Fruit fly (Drosophila melanogaster) whole organism, embryonic: Measurements from ENCODE around the gene Pex7.

Source experiments
- Atf6 ChIP-seq: fragments of 200-800 bp; sonication (Bioruptor generic); IDR thresholded peaks from 2 replicates; pipeline ENCODE4 v1.3.6; 2022; ENCODE audit warnings: missing biosample characterization, missing genetic modification characterization
- B-H2 ChIP-seq: fragments of 200-800 bp; sonication (Bioruptor generic); optimal IDR thresholded peaks from 2 replicates; lab custom pipeline; 2018; ENCODE audit warnings: missing biosample characterization, mild to moderate bottlenecking, missing genetic modification characterization
- Blimp-1 ChIP-seq: fragments of 200-800 bp; sonication (Bioruptor generic); optimal IDR thresholded peaks from 3 replicates; lab custom pipeline; 2018; ENCODE audit warnings: missing biosample characterization, missing genetic modification characterization, mild to moderate bottlenecking, moderate library complexity, missing genetic modification reagents
- CG10979 ChIP-seq: fragments of 200-800 bp; sonication (Bioruptor generic); optimal IDR thresholded peaks from 2 replicates; lab custom pipeline; 2018; ENCODE audit warnings: missing biosample characterization, mild to moderate bottlenecking, missing genetic modification characterization, moderate library complexity
- CG11093 ChIP-seq: fragments of 200-800 bp; sonication (Bioruptor generic); IDR thresholded peaks from 3 replicates; pipeline ENCODE4 v1.3.6; 2022; ENCODE audit warnings: missing biosample characterization, missing genetic modification characterization
- CG12071 ChIP-seq: fragments of 200-800 bp; sonication (Bioruptor generic); optimal IDR thresholded peaks from 3 replicates; lab custom pipeline; 2018; ENCODE audit warnings: missing biosample characterization, mild to moderate bottlenecking, missing genetic modification characterization
- CG12104 ChIP-seq: fragments of 200-800 bp; sonication (Bioruptor generic); optimal IDR thresholded peaks from 3 replicates; lab custom pipeline; 2016; ENCODE audit warnings: missing biosample characterization, missing genetic modification characterization
- CG13894 ChIP-seq: fragments of 200-800 bp; sonication (Bioruptor generic); optimal IDR thresholded peaks from 3 replicates; lab custom pipeline; 2018; ENCODE audit warnings: missing biosample characterization, mild to moderate bottlenecking, missing genetic modification characterization, moderate library complexity
- CG17328 ChIP-seq: fragments of 200-800 bp; sonication (Bioruptor generic); IDR thresholded peaks from 2 replicates; pipeline ENCODE4 v1.3.6; 2022; ENCODE audit warnings: missing biosample characterization, missing genetic modification characterization
- CG17612 ChIP-seq: fragments of 200-800 bp; sonication (Bioruptor generic); IDR thresholded peaks from 2 replicates; pipeline ENCODE4 v1.3.6; 2022; ENCODE audit warnings: missing biosample characterization, missing genetic modification characterization
- CG31224 ChIP-seq: fragments of 200-800 bp; sonication (Bioruptor generic); IDR thresholded peaks from 2 replicates; pipeline ENCODE4 v1.3.6; 2022; ENCODE audit warnings: missing biosample characterization, missing genetic modification characterization
- CG31441 ChIP-seq: fragments of 200-800 bp; sonication (Bioruptor generic); IDR thresholded peaks from 2 replicates; pipeline ENCODE4 v1.3.6; 2022; ENCODE audit warnings: missing biosample characterization, missing genetic modification characterization
- CG32532 ChIP-seq: fragments of 200-800 bp; sonication (Bioruptor generic); IDR thresholded peaks from 2 replicates; pipeline ENCODE4 v1.3.6; 2022; ENCODE audit warnings: missing biosample characterization, missing genetic modification characterization
- CG3407 ChIP-seq: fragments of 200-800 bp; sonication (Bioruptor generic); optimal IDR thresholded peaks from 2 replicates; lab custom pipeline; 2018; ENCODE audit warnings: missing biosample characterization, mild to moderate bottlenecking, missing genetic modification characterization
- CG34376 ChIP-seq: fragments of 200-800 bp; sonication (Bioruptor generic); optimal IDR thresholded peaks from 2 replicates; lab custom pipeline; 2018; ENCODE audit warnings: missing biosample characterization, mild to moderate bottlenecking, missing genetic modification characterization
- CG3726 ChIP-seq: fragments of 200-800 bp; sonication (Bioruptor generic); IDR thresholded peaks from 3 replicates; pipeline ENCODE4, ENCODE4 v1.3.6; 2022; ENCODE audit warnings: missing biosample characterization, missing genetic modification characterization
- CG7786 ChIP-seq: fragments of 200-800 bp; sonication (Bioruptor generic); optimal IDR thresholded peaks from 2 replicates; lab custom pipeline; 2016; ENCODE audit warnings: missing biosample characterization, missing genetic modification characterization
- CG9817 ChIP-seq: fragments of 200-800 bp; sonication (Bioruptor generic); optimal IDR thresholded peaks from 2 replicates; lab custom pipeline; 2018; ENCODE audit warnings: missing biosample characterization, mild to moderate bottlenecking, missing genetic modification characterization, moderate library complexity
- Deaf1 ChIP-seq: fragments of 200-800 bp; optimal IDR thresholded peaks from 3 replicates; lab custom pipeline; 2019; ENCODE audit warnings: missing biosample characterization, mild to moderate bottlenecking, missing genetic modification characterization, moderate library complexity
- Dek ChIP-seq: fragments of 200-800 bp; sonication (Bioruptor generic); optimal IDR thresholded peaks from 3 replicates; lab custom pipeline; 2019; ENCODE audit warnings: missing biosample characterization, mild to moderate bottlenecking, missing genetic modification characterization, moderate library complexity
- Drgx ChIP-seq: fragments of 200-800 bp; sonication (Bioruptor generic); IDR thresholded peaks from 2 replicates; pipeline ENCODE4 v1.3.6; 2022; ENCODE audit warnings: missing biosample characterization, missing genetic modification characterization
- H2.0 ChIP-seq: fragments of 200-800 bp; sonication (Bioruptor generic); IDR thresholded peaks from 2 replicates; pipeline ENCODE4 v1.3.6; 2022; ENCODE audit warnings: missing biosample characterization, missing genetic modification characterization
- Hey ChIP-seq: fragments of 200-800 bp; sonication (Bioruptor generic); optimal IDR thresholded peaks from 3 replicates; lab custom pipeline; 2018; ENCODE audit warnings: missing biosample characterization, mild to moderate bottlenecking, missing genetic modification characterization
- Hr39 ChIP-seq: fragments of >200 bp; optimal IDR thresholded peaks from 2 replicates; lab custom pipeline; 2017
- MBD-R2 ChIP-seq: fragments of 200-800 bp; sonication (Bioruptor generic); IDR thresholded peaks from 2 replicates; pipeline ENCODE4 v1.3.6; 2022; ENCODE audit warnings: missing biosample characterization, missing genetic modification characterization
- NC2β ChIP-seq: fragments of 200-800 bp; sonication (Bioruptor generic); optimal IDR thresholded peaks from 2 replicates; lab custom pipeline; 2016; ENCODE audit warnings: missing biosample characterization, missing genetic modification characterization
- Neu2 ChIP-seq: fragments of 200-800 bp; sonication (Bioruptor generic); optimal IDR thresholded peaks from 3 replicates; lab custom pipeline; 2016; ENCODE audit warnings: missing biosample characterization, missing genetic modification characterization, borderline replicate concordance
- NfI ChIP-seq: fragments of 200-800 bp; sonication (Bioruptor generic); optimal IDR thresholded peaks from 3 replicates; lab custom pipeline; 2018; ENCODE audit warnings: missing biosample characterization, mild to moderate bottlenecking, missing genetic modification characterization, moderate library complexity
- Optix ChIP-seq: fragments of 200-800 bp; sonication (Bioruptor generic); IDR thresholded peaks from 3 replicates; pipeline ENCODE4 v1.3.6; 2022; ENCODE audit warnings: missing biosample characterization, missing genetic modification characterization
- Ssrp ChIP-seq: fragments of 200-800 bp; sonication (Bioruptor generic); optimal IDR thresholded peaks from 2 replicates; lab custom pipeline; 2018; ENCODE audit warnings: missing biosample characterization, mild to moderate bottlenecking, missing genetic modification characterization, moderate library complexity
- Stat92E ChIP-seq, 3 experiments: fragments of >200 bp in 2 of 3; fragments of 200-800 bp in 1 of 3; sonication (Bioruptor generic) in 1 of 3; optimal IDR thresholded peaks; 2 replicates each; lab custom pipeline; 2017 to 2019; ENCODE audit warnings: missing biosample characterization in 3 of 3, missing genetic modification characterization in 3 of 3, mild to moderate bottlenecking in 1 of 3, moderate library complexity in 1 of 3
- Taf1 ChIP-seq: fragments of 200-800 bp; sonication (Bioruptor generic); IDR thresholded peaks from 2 replicates; pipeline ENCODE4 v1.3.6; 2022; ENCODE audit warnings: missing biosample characterization, missing genetic modification characterization
- ara ChIP-seq: fragments of 200-800 bp; sonication (Bioruptor generic); IDR thresholded peaks from 2 replicates; pipeline ENCODE4 v1.3.6; 2022; ENCODE audit warnings: missing biosample characterization, missing genetic modification characterization
- bab2 ChIP-seq: fragments of 200-800 bp; sonication (Bioruptor generic); optimal IDR thresholded peaks from 2 replicates; lab custom pipeline; 2016; ENCODE audit warnings: missing biosample characterization, missing genetic modification characterization
- bbx ChIP-seq: fragments of 200-800 bp; sonication (Bioruptor generic); IDR thresholded peaks from 2 replicates; pipeline ENCODE4 v1.3.6; 2022; ENCODE audit warnings: missing biosample characterization, missing genetic modification characterization; ENCODE audit not compliant: partially characterized antibody
- cato ChIP-seq: fragments of 200-800 bp; sonication (Bioruptor generic); optimal IDR thresholded peaks from 2 replicates; lab custom pipeline; 2016; ENCODE audit warnings: missing biosample characterization, missing genetic modification characterization, borderline replicate concordance
- corto ChIP-seq: fragments of 200-800 bp; sonication (Bioruptor generic); optimal IDR thresholded peaks from 2 replicates; lab custom pipeline; 2016; ENCODE audit warnings: missing biosample characterization, mild to moderate bottlenecking, missing genetic modification characterization, moderate library complexity
- croc ChIP-seq: fragments of 200-800 bp; sonication (Bioruptor generic); conservative IDR thresholded peaks from 3 replicates; pipeline ENCODE4 v1.3.6; 2022; ENCODE audit warnings: missing biosample characterization, missing genetic modification characterization
- emc ChIP-seq: fragments of 200-800 bp; sonication (Bioruptor generic); optimal IDR thresholded peaks from 2 replicates; lab custom pipeline; 2016; ENCODE audit warnings: missing biosample characterization, missing genetic modification characterization
- fu2 ChIP-seq: fragments of 200-800 bp; sonication (Bioruptor generic); optimal IDR thresholded peaks from 2 replicates; lab custom pipeline; 2016; ENCODE audit warnings: missing biosample characterization, missing genetic modification characterization
- grau ChIP-seq: fragments of 200-800 bp; optimal IDR thresholded peaks from 3 replicates; lab custom pipeline; 2019; ENCODE audit warnings: missing biosample characterization, mild to moderate bottlenecking, missing genetic modification characterization, moderate library complexity
- gsb ChIP-seq: fragments of 200-800 bp; sonication (Bioruptor generic); IDR thresholded peaks from 2 replicates; pipeline ENCODE4 v1.3.6; 2022; ENCODE audit warnings: missing biosample characterization, missing genetic modification characterization
- her ChIP-seq: fragments of 200-800 bp; sonication (Bioruptor generic); optimal IDR thresholded peaks from 2 replicates; lab custom pipeline; 2016; ENCODE audit warnings: missing biosample characterization, missing genetic modification characterization
- inv ChIP-seq: fragments of 200-800 bp; sonication (Bioruptor generic); IDR thresholded peaks from 2 replicates; pipeline ENCODE4 v1.3.6; 2022; ENCODE audit warnings: missing biosample characterization, missing genetic modification characterization; ENCODE audit not compliant: partially characterized antibody
- jigr1 ChIP-seq: fragments of 200-800 bp; sonication (Bioruptor generic); IDR thresholded peaks from 3 replicates; pipeline ENCODE4 v1.3.6; 2022; ENCODE audit warnings: missing biosample characterization, missing genetic modification characterization
- lab ChIP-seq: fragments of 200-800 bp; sonication (Bioruptor generic); optimal IDR thresholded peaks from 3 replicates; lab custom pipeline; 2017; ENCODE audit warnings: missing biosample characterization, missing genetic modification characterization, mild to moderate bottlenecking, moderate library complexity, missing genetic modification reagents
- lmd ChIP-seq: fragments of 200-800 bp; sonication (Bioruptor generic); IDR thresholded peaks from 2 replicates; pipeline ENCODE4 v1.3.6; 2022; ENCODE audit warnings: missing biosample characterization, missing genetic modification characterization
- lola ChIP-seq, 3 experiments: fragments of >200 bp in 2 of 3; fragments of 200-800 bp in 1 of 3; sonication (Bioruptor generic) in 1 of 3; optimal IDR thresholded peaks; 2 replicates each; lab custom pipeline; 2017 to 2019; ENCODE audit warnings: missing biosample characterization in 3 of 3, missing genetic modification characterization in 3 of 3, mild to moderate bottlenecking in 1 of 3, moderate library complexity in 1 of 3

The Pex7 gene

DNA sequence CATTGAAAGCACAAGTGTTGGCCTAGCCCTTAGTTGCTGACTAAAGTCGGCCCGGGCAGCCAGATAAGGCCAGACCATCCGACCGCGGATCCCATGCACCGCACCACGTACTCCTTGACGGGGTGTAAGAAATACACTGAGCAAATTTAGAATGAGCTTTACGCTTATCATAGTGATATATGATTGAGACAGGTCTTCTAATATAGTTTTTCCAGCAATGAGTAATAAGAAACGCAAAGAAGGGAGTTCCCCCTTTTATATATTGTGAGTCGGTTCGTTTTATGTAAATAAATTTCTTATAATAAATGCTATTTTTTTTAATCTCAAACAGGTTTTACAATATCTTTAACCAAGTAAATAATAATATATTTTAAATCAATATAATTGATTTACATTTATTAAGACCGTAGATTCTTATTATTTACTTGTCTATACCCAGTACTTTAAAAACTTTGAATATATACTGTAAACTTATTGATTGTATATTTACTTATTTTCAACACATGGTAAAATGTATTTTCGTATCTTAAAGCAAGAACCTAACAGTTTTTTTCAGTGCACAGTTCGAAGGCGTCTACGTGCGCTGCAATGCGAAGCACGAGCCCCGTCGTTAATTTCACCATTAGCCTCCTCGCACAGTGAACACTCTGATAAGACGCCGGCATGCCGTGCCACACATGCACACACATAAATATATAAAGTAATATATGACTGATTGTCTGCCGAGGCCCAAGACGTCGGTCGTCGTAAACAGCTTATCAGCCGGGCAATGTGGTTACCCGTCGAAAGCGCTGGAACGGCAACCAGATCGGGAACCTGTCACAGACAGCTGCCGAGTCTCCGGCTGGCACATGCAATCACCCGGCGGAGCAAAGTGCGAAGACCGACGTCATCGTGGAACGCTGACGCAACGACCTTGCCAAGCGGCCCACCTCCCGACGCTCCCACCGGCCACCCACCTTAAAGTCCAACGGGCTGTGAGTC, 45.2 kb downstream of the Pex7 start (continued):
- TF ChIP-seq CG17328 (GFP tag; lab: Robert Waterston, UW) (peak; percentile 17; the same call in 1 of the 2 replicates), ara (GFP tag; lab: Robert Waterston, UW) (no peak; the same call in 1 of the 2 replicates), H2.0 (no peak), lola (GFP tag; optimal IDR thresholded peaks at IDR 0.05; lab: Kevin White, UChicago) (peak in 1 of 3 experiments; percentile 71), fu2 (no peak), Taf1 (GFP tag; lab: Robert Waterston, UW) (no peak), gsb (GFP tag; lab: Robert Waterston, UW) (no peak), CG11093 (peak; percentile 44; the same call in 1 of the 3 replicates), B-H2 (GFP tag; lab: Kevin White, UChicago) (no peak), lab (GFP tag; lab: Kevin White, UChicago) (peak; percentile 59), bab2 (GFP tag; lab: Kevin White, UChicago) (no peak), CG10979 (peak; percentile 60), Blimp-1 (no peak), MBD-R2 (GFP tag; lab: Robert Waterston, UW) (no peak), CG31224 (GFP tag; lab: Robert Waterston, UW) (no peak), CG3726 (GFP tag; lab: Robert Waterston, UW) (no peak), Hr39 (lab: Kevin White, UChicago) (no peak), Ssrp (tag; lab: Kevin White, UChicago) (peak; percentile 62), CG7786 (no peak), CG9817 (tag; lab: Kevin White, UChicago) (peak; percentile 25), croc (GFP tag; lab: Robert Waterston, UW) (no peak; the same call in 2 of the 3 replicates), Neu2 (GFP tag; lab: Kevin White, UChicago) (no peak), CG3407 (GFP tag; lab: Kevin White, UChicago) (peak; percentile 14), CG12104 (GFP tag; lab: Kevin White, UChicago) (peak; percentile 43), Atf6 (GFP tag; lab: Robert Waterston, UW) (no peak), CG12071 (GFP tag; lab: Kevin White, UChicago) (peak; percentile 15), emc (GFP tag; lab: Kevin White, UChicago) (no peak), Deaf1 (peak; percentile 82), cato (GFP tag; lab: Kevin White, UChicago) (no peak), bbx (GFP tag; lab: Robert Waterston, UW) (peak; percentile 50; the same call in 1 of the 2 replicates), CG31441 (peak; percentile 65; the same call in 1 of the 2 replicates), CG17612 (GFP tag; lab: Robert Waterston, UW) (no peak), lmd (GFP tag; lab: Robert Waterston, UW) (no peak; the same call in none of the 2 replicates), jigr1 (GFP tag; lab: Robert Waterston, UW) (no peak), NfI (GFP tag; lab: Kevin White, UChicago) (no peak), Optix (GFP tag; lab: Robert Waterston, UW) (0 out of 3 replicates have a peak, but pooled peaks have one; percentile 24), CG13894 (peak; percentile 22), inv (no peak), her (GFP tag; lab: Kevin White, UChicago) (no peak), Dek (tag; lab: Kevin White, UChicago) (peak; percentile 18), CG34376 (peak; percentile 85), NC2β (GFP tag; lab: Kevin White, UChicago) (no peak), corto (GFP tag; lab: Kevin White, UChicago) (no peak), CG32532 (peak; percentile 47; the same call in 1 of the 2 replicates), grau (tag; lab: Kevin White, UChicago) (peak; percentile 77), Stat92E (GFP tag; optimal IDR thresholded peaks at IDR 0.05; lab: Kevin White, UChicago) (no peak), Drgx (GFP tag; lab: Robert Waterston, UW) (peak; percentile 44), Hey (tag; lab: Kevin White, UChicago) (peak; percentile 64)
